Worm (Caenorhabditis elegans) whole organism, early embryonic: ENCODE data around the gene mes-4.

Source experiments
- F13C5.2 ChIP-seq: sonication (generic microtip); optimal IDR thresholded peaks from 2 replicates; lab custom pipeline; 2017; ENCODE audit warnings: mild to moderate bottlenecking, missing genetic modification characterization, inconsistent platforms, missing compliant biosample characterization
- ama-1 ChIP-seq: fragments of 150-350 bp; optimal IDR thresholded peaks from 2 replicates; lab custom pipeline; 2014
- ceh-13 ChIP-seq: fragments of 200-800 bp; sonication (Bioruptor generic); optimal IDR thresholded peaks from 2 replicates; lab custom pipeline; 2018; ENCODE audit warnings: mild to moderate bottlenecking, missing genetic modification characterization, missing compliant biosample characterization
- ceh-36 ChIP-seq: sonication (generic microtip); optimal IDR thresholded peaks from 2 replicates; lab custom pipeline; 2016; ENCODE audit warnings: missing genetic modification characterization, inconsistent platforms, missing compliant biosample characterization
- flt-1 ChIP-seq: fragments of 200-800 bp; sonication (Bioruptor generic); IDR thresholded peaks from 2 replicates; pipeline ENCODE4 v1.3.6; 2022; ENCODE audit warnings: missing genetic modification characterization, missing compliant biosample characterization
- hmg-4 ChIP-seq: fragments of 200-800 bp; sonication (Bioruptor generic); optimal IDR thresholded peaks from 2 replicates; lab custom pipeline; 2018; ENCODE audit warnings: mild to moderate bottlenecking, missing genetic modification characterization, missing compliant biosample characterization
- hnd-1 ChIP-seq: sonication (generic microtip); optimal IDR thresholded peaks from 2 replicates; lab custom pipeline; 2016; ENCODE audit warnings: missing genetic modification characterization, missing compliant biosample characterization
- pes-1 ChIP-seq: fragments of 200-800 bp; sonication (Bioruptor generic); IDR thresholded peaks from 2 replicates; pipeline ENCODE4 v1.3.6; 2022; ENCODE audit warnings: missing genetic modification reagents, missing genetic modification characterization, missing compliant biosample characterization
- sea-1 ChIP-seq: fragments of 200-800 bp; sonication (Bioruptor generic); conservative IDR thresholded peaks from 2 replicates; pipeline ENCODE4 v1.3.6; 2022; ENCODE audit warnings: missing genetic modification characterization, missing compliant biosample characterization
- tbx-11 ChIP-seq: fragments of 200-800 bp; sonication (Bioruptor generic); IDR thresholded peaks from 2 replicates; pipeline ENCODE4 v1.3.6; 2022; ENCODE audit warnings: missing genetic modification characterization, missing compliant biosample characterization
- tbx-37 ChIP-seq: fragments of 200-800 bp; sonication (Bioruptor generic); conservative IDR thresholded peaks from 2 replicates; pipeline ENCODE4 v1.3.6; 2022; ENCODE audit warnings: missing genetic modification reagents, missing genetic modification characterization, missing compliant biosample characterization
- tra-4 ChIP-seq: sonication (generic microtip); optimal IDR thresholded peaks from 2 replicates; lab custom pipeline; 2017; ENCODE audit warnings: missing genetic modification characterization, missing compliant biosample characterization

DNA sequence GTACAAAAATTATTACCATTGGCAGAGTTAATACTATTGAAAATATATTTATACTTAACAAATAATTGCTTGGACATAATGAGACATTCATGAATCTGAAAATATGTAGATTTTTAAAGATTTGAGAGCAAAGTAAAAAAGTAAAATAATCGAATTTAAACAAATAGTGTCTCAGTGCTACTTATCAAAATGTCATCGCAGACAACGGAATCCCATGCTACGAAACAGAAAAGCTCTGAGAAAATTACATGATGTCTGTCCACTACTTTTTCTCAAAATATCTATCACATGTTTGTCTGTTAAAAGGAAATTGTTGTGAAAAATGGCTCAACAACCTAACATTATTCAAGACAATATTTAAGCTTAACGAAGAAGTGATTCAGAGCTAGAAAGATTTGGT lies 47.0 kb upstream of the mes-4 start, which contains the start of gene T10G3.4:
- no peak for TF ChIP-seq hnd-1 (tag; lab: Kevin White, UChicago)
- no peak for TF ChIP-seq F13C5.2 (tag; lab: Kevin White, UChicago)
- TF ChIP-seq ceh-13 (GFP tag; lab: Kevin White, UChicago) = no peak
- no peak for TF ChIP-seq ceh-36 (tag; lab: Kevin White, UChicago)
- no peak for TF ChIP-seq sea-1
- no peak for TF ChIP-seq tbx-37 (GFP tag; lab: Robert Waterston, UW)
- TF ChIP-seq flt-1 (GFP tag; lab: Robert Waterston, UW) = no peak
- no peak for TF ChIP-seq hmg-4 (GFP tag; lab: Kevin White, UChicago)
- TF ChIP-seq pes-1 (GFP tag; lab: Robert Waterston, UW) = no peak
- TF ChIP-seq ama-1 (lab: Kevin White, UChicago) = no peak
- no peak for TF ChIP-seq tra-4 (tag; lab: Kevin White, UChicago)
- no peak for TF ChIP-seq tbx-11 (GFP tag; lab: Robert Waterston, UW)
